Fruit fly (Drosophila melanogaster) whole organism: ENCODE data around the gene Sar1.

Source experiments
- CG8478 ChIP-seq: fragments of >200 bp; optimal IDR thresholded peaks from 2 replicates; lab custom pipeline; 2018; ENCODE audit warnings: inconsistent platforms
- pan ChIP-seq: fragments of >200 bp; optimal IDR thresholded peaks from 2 replicates; lab custom pipeline; 2017
- psq ChIP-seq: fragments of >200 bp; optimal IDR thresholded peaks from 2 replicates; lab custom pipeline; 2017

- TF ChIP-seq pan (lab: Kevin White, UChicago) = no peak
- TF ChIP-seq CG8478 (lab: Kevin White, UChicago) = no peak
- no peak for TF ChIP-seq psq (lab: Kevin White, UChicago)
These were observed 25.9 kb upstream of the Sar1 start, which contains the start of gene CG33721 for dm6 chr3R:22330512-22331119.
